Fruit fly (Drosophila melanogaster) whole organism, pupa: ENCODE data around the gene CG7332.

ENCODE experiments used
- CG10348 ChIP-seq: fragments of 200-800 bp; sonication (Bioruptor generic); IDR thresholded peaks from 2 replicates; pipeline ENCODE4 v1.3.6; 2022; ENCODE audit warnings: missing biosample characterization, missing genetic modification characterization
- CG12605 ChIP-seq: fragments of 200-800 bp; sonication (Bioruptor generic); IDR thresholded peaks from 2 replicates; pipeline ENCODE4 v1.3.6; 2022; ENCODE audit warnings: missing biosample characterization, missing genetic modification characterization
- CG13204 ChIP-seq: fragments of 200-800 bp; sonication (Bioruptor generic); optimal IDR thresholded peaks from 2 replicates; lab custom pipeline; 2018; ENCODE audit warnings: missing biosample characterization, mild to moderate bottlenecking, missing genetic modification characterization, moderate library complexity
- CG14655 ChIP-seq: fragments of 200-800 bp; sonication (Bioruptor generic); optimal IDR thresholded peaks from 3 replicates; lab custom pipeline; 2017; ENCODE audit warnings: mild to moderate bottlenecking, missing biosample characterization, missing genetic modification reagents, missing genetic modification characterization
- CG15710 ChIP-seq: fragments of 200-800 bp; sonication (Bioruptor generic); optimal IDR thresholded peaks from 2 replicates; lab custom pipeline; 2018; ENCODE audit warnings: missing biosample characterization, mild to moderate bottlenecking, missing genetic modification characterization, moderate library complexity
- CG17806 ChIP-seq: fragments of 200-800 bp; sonication (Bioruptor generic); optimal IDR thresholded peaks from 2 replicates; lab custom pipeline; 2018; ENCODE audit warnings: missing biosample characterization, mild to moderate bottlenecking, missing genetic modification characterization, moderate library complexity
- CG32121 ChIP-seq: fragments of 200-800 bp; sonication (Bioruptor generic); IDR thresholded peaks from 2 replicates; pipeline ENCODE4 v1.3.6; 2022; ENCODE audit warnings: missing biosample characterization, missing genetic modification characterization
- CG34367 ChIP-seq: fragments of 200-800 bp; sonication (Bioruptor generic); optimal IDR thresholded peaks from 2 replicates; lab custom pipeline; 2018; ENCODE audit warnings: missing biosample characterization, mild to moderate bottlenecking, missing genetic modification characterization
- CG4496 ChIP-seq: fragments of 200-800 bp; sonication (Bioruptor generic); IDR thresholded peaks from 3 replicates; pipeline ENCODE4 v1.3.6; 2022; ENCODE audit warnings: missing biosample characterization, missing genetic modification characterization
- CG8159 ChIP-seq: fragments of 200-800 bp; sonication (Bioruptor generic); optimal IDR thresholded peaks from 3 replicates; lab custom pipeline; 2018; ENCODE audit warnings: missing biosample characterization, mild to moderate bottlenecking, missing genetic modification characterization, moderate library complexity
- CG8301 ChIP-seq: fragments of 200-800 bp; sonication (Bioruptor generic); optimal IDR thresholded peaks from 2 replicates; lab custom pipeline; 2018; ENCODE audit warnings: missing biosample characterization, mild to moderate bottlenecking, missing genetic modification characterization
- CG9948 ChIP-seq: fragments of 200-800 bp; sonication (Bioruptor generic); optimal IDR thresholded peaks from 2 replicates; lab custom pipeline; 2018; ENCODE audit warnings: missing biosample characterization, mild to moderate bottlenecking, missing genetic modification characterization, moderate library complexity
- D1 ChIP-seq: fragments of 200-800 bp; sonication (Bioruptor generic); optimal IDR thresholded peaks from 2 replicates; lab custom pipeline; 2018; ENCODE audit warnings: missing biosample characterization, mild to moderate bottlenecking, missing genetic modification characterization, moderate library complexity
- EcR ChIP-seq: fragments of 200-800 bp; sonication (Bioruptor generic); optimal IDR thresholded peaks from 3 replicates; lab custom pipeline; 2019; ENCODE audit warnings: missing biosample characterization, missing genetic modification characterization, mild to moderate bottlenecking, moderate library complexity, missing genetic modification reagents
- Ets98B ChIP-seq: fragments of 200-800 bp; sonication (Bioruptor generic); IDR thresholded peaks from 2 replicates; pipeline ENCODE4 v1.3.6; 2022; ENCODE audit warnings: missing biosample characterization, missing genetic modification characterization
- Pif1A ChIP-seq: fragments of 200-800 bp; sonication (Bioruptor generic); optimal IDR thresholded peaks from 3 replicates; lab custom pipeline; 2016; ENCODE audit warnings: missing biosample characterization, missing genetic modification characterization
- Pif1B ChIP-seq: fragments of 200-800 bp; sonication (Bioruptor generic); optimal IDR thresholded peaks from 3 replicates; lab custom pipeline; 2016; ENCODE audit warnings: missing biosample characterization, missing genetic modification characterization
- Snoo ChIP-seq: fragments of 200-800 bp; sonication (Bioruptor generic); optimal IDR thresholded peaks from 3 replicates; lab custom pipeline; 2017; ENCODE audit warnings: missing biosample characterization, mild to moderate bottlenecking, missing genetic modification characterization, inconsistent platforms
- fd96Ca ChIP-seq: fragments of 200-800 bp; sonication (Bioruptor generic); IDR thresholded peaks from 3 replicates; pipeline ENCODE4 v1.3.6; 2022; ENCODE audit warnings: missing biosample characterization, missing genetic modification characterization
- gl ChIP-seq: fragments of 200-800 bp; sonication (Bioruptor generic); optimal IDR thresholded peaks from 2 replicates; lab custom pipeline; 2018; ENCODE audit warnings: missing biosample characterization, mild to moderate bottlenecking, missing genetic modification characterization
- rn ChIP-seq: fragments of 200-800 bp; sonication (Bioruptor generic); IDR thresholded peaks from 2 replicates; pipeline ENCODE4 v1.3.6; 2022; ENCODE audit warnings: missing biosample characterization, missing genetic modification characterization

The CG7332 gene

DNA sequence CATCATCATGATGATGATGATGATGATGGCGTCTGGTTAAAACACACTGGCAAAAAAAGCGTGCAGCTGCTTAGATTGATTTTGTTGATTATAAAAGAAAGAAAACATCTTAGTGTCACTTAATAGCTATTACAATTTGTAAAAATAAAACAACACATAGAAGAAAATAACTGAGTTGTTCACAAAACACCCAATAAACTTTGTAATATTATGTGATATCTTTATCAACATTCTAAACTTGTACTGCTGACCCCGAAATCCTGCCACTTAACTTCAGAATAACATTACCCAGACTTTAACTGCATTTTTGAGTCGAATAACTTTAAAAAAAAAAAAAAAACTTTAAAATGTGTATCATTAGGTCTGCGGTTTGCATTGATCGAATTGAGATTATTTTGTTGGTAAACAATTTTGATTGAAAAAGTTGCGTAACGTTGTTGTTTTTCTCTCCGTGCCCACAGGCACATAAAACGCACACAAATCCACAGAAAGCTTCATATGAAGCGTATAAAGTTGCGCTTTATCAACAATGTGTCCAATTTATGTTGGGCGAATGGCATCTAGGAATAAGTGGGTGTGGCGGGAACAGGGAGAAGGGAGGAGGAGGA, 35.2 kb downstream of the CG7332 start:
- no peak for TF ChIP-seq CG32121 (GFP tag; lab: Robert Waterston, UW)
- TF ChIP-seq Pif1B (GFP tag; lab: Kevin White, UChicago): peak; percentile 1
- peak; percentile 49 for TF ChIP-seq CG14655 (GFP tag; lab: Kevin White, UChicago)
- peak; percentile 29 for TF ChIP-seq Pif1A (GFP tag; lab: Kevin White, UChicago)
- peak; percentile 12 for TF ChIP-seq CG17806 (tag; lab: Kevin White, UChicago)
- TF ChIP-seq Snoo (tag; lab: Kevin White, UChicago): no peak
- TF ChIP-seq Ets98B (GFP tag; lab: Robert Waterston, UW): no peak
- no peak for TF ChIP-seq gl (tag; lab: Kevin White, UChicago)
- TF ChIP-seq CG8301 (tag; lab: Kevin White, UChicago): peak; percentile 0
- no peak for TF ChIP-seq CG4496 (GFP tag; lab: Robert Waterston, UW)
- no peak for TF ChIP-seq CG10348 (GFP tag; lab: Robert Waterston, UW)
- peak; percentile 24 for TF ChIP-seq CG9948
- no peak for TF ChIP-seq rn (GFP tag; lab: Robert Waterston, UW)
- TF ChIP-seq CG34367 (tag; lab: Kevin White, UChicago): no peak
- TF ChIP-seq CG13204 (GFP tag; lab: Kevin White, UChicago): no peak
- no peak for TF ChIP-seq CG12605
- TF ChIP-seq D1: no peak
- TF ChIP-seq CG8159 (tag; lab: Kevin White, UChicago): peak; percentile 40
- no peak for TF ChIP-seq fd96Ca (GFP tag; lab: Robert Waterston, UW)
- TF ChIP-seq CG15710 (tag; lab: Kevin White, UChicago): no peak
- no peak for TF ChIP-seq EcR (GFP tag; lab: Kevin White, UChicago)

DNA sequence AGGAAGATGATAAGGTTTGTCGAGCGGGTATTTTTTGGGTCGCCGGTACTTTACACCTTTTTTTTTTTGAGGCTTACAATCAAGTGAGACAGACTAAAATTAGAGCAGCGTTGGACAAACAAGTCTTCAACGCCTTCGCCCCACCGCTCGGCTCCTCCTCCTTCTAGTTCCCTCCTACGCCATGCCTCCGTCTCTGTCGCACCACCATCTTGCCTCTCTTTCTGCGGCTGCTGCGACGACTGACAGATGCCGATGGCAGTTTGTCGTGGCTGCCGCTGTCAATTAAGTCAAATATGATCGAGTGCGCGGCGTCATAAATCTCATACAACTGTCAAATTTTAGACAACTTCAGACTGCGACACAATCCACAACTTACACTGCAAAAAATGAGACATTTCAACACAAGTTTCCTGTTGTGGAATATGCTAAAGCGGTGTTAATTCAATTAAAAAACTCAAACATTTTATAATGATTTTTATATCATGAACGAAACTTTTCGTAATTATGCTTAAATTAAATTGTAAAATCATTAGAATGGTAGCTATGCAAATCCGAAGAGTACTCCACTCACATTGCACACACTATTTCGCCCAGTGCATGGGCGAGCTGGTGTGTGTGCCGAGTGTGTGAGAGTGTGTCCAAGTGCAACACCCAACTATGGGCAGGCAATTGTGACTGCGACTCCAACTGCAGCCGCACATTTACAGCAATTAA, 36.5 kb downstream of the CG7332 start:
- peak; percentile 62; the same call in 2 of the 3 replicates for TF ChIP-seq CG4496 (GFP tag; lab: Robert Waterston, UW)
- no peak for TF ChIP-seq Snoo (tag; lab: Kevin White, UChicago)
- TF ChIP-seq rn (GFP tag; lab: Robert Waterston, UW): 0 out of 2 replicates have a peak, but pooled peaks have one; percentile 19
- TF ChIP-seq CG9948: peak; percentile 48
- TF ChIP-seq CG10348 (GFP tag; lab: Robert Waterston, UW): no peak
- TF ChIP-seq Pif1B (GFP tag; lab: Kevin White, UChicago): peak; percentile 1
- peak; percentile 40 for TF ChIP-seq CG17806 (tag; lab: Kevin White, UChicago)
- no peak for TF ChIP-seq CG13204 (GFP tag; lab: Kevin White, UChicago)
- TF ChIP-seq CG32121 (GFP tag; lab: Robert Waterston, UW): peak; percentile 74
- peak; percentile 69; the same call in 2 of the 3 replicates for TF ChIP-seq fd96Ca (GFP tag; lab: Robert Waterston, UW)
- TF ChIP-seq CG14655 (GFP tag; lab: Kevin White, UChicago): peak; percentile 52
- peak; percentile 32 for TF ChIP-seq CG34367 (tag; lab: Kevin White, UChicago)
- TF ChIP-seq CG8159 (tag; lab: Kevin White, UChicago): peak; percentile 51
- peak; percentile 45 for TF ChIP-seq CG15710 (tag; lab: Kevin White, UChicago)
- TF ChIP-seq CG12605: peak; percentile 53; the same call in 1 of the 2 replicates
- TF ChIP-seq Pif1A (GFP tag; lab: Kevin White, UChicago): peak; percentile 35
- TF ChIP-seq gl (tag; lab: Kevin White, UChicago): no peak
- TF ChIP-seq CG8301 (tag; lab: Kevin White, UChicago): peak; percentile 34
- TF ChIP-seq Ets98B (GFP tag; lab: Robert Waterston, UW): peak; percentile 51

DNA sequence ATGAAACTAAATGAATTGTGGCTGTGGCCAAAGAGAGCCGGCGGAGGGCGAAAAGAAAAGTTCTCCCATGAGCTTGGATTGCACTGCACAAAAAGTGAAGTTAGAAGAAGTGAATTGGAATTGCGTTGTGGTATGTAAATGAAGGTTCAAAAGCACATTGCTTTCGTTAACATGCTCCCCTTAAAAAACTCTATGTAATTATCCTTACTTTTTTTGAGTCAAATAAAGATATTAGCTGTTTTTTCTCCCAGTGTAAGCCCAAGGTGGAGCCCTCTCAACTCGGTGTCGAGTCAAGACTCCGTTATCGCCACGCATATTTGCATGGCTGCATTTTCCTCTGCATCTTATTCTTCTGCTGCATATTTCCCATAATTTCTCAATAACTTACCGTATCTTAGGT, 39.2 kb downstream of the CG7332 start:
- peak; percentile 88 for TF ChIP-seq CG4496 (GFP tag; lab: Robert Waterston, UW)
- TF ChIP-seq CG8159 (tag; lab: Kevin White, UChicago): peak; percentile 79
- peak; percentile 34; the same call in 1 of the 2 replicates for TF ChIP-seq CG32121 (GFP tag; lab: Robert Waterston, UW)
- TF ChIP-seq CG12605: peak; percentile 52
- TF ChIP-seq EcR (GFP tag; lab: Kevin White, UChicago): no peak
- peak; percentile 47 for TF ChIP-seq CG13204 (GFP tag; lab: Kevin White, UChicago)
- peak; percentile 49 for TF ChIP-seq gl (tag; lab: Kevin White, UChicago)
- peak; percentile 74 for TF ChIP-seq Pif1A (GFP tag; lab: Kevin White, UChicago)
- peak; percentile 80 for TF ChIP-seq CG34367 (tag; lab: Kevin White, UChicago)
- TF ChIP-seq Snoo (tag; lab: Kevin White, UChicago): peak; percentile 31
- TF ChIP-seq CG14655 (GFP tag; lab: Kevin White, UChicago): peak; percentile 77
- TF ChIP-seq CG10348 (GFP tag; lab: Robert Waterston, UW): no peak
- no peak for TF ChIP-seq D1
- peak; percentile 78 for TF ChIP-seq CG9948
- TF ChIP-seq CG15710 (tag; lab: Kevin White, UChicago): peak; percentile 77
- TF ChIP-seq Pif1B (GFP tag; lab: Kevin White, UChicago): peak; percentile 58
- peak; percentile 52 for TF ChIP-seq Ets98B (GFP tag; lab: Robert Waterston, UW)
- TF ChIP-seq fd96Ca (GFP tag; lab: Robert Waterston, UW): peak; percentile 84
- TF ChIP-seq CG17806 (tag; lab: Kevin White, UChicago): peak; percentile 77
- TF ChIP-seq CG8301 (tag; lab: Kevin White, UChicago): peak; percentile 70
- peak; percentile 49; the same call in 1 of the 2 replicates for TF ChIP-seq rn (GFP tag; lab: Robert Waterston, UW)

DNA sequence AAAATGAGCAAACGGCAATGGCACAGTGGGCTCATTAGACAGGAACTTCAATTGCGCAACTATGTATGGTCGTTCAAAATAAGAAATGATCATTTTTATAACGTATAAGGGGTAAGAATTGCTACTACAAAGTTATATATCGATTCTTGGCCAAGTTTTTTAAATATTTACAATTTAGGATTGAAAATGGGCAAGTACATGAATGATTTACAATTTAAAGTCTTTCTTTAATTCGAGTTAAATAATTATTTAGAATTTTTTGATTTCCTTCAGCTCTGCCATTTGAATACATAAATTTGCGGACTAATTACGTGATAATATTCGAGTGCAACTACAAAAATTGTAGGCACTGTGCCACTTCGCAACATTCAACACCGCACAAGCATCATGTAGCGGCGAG, 40.4 kb downstream of the CG7332 start:
- TF ChIP-seq CG8159 (tag; lab: Kevin White, UChicago): peak; percentile 80
- peak; percentile 52 for TF ChIP-seq Snoo (tag; lab: Kevin White, UChicago)
- TF ChIP-seq CG10348 (GFP tag; lab: Robert Waterston, UW): no peak
- TF ChIP-seq CG4496 (GFP tag; lab: Robert Waterston, UW): peak; percentile 32; the same call in 1 of the 3 replicates
- no peak for TF ChIP-seq CG12605
- TF ChIP-seq CG17806 (tag; lab: Kevin White, UChicago): peak; percentile 63
- TF ChIP-seq rn (GFP tag; lab: Robert Waterston, UW): no peak
- peak; percentile 64 for TF ChIP-seq CG34367 (tag; lab: Kevin White, UChicago)
- TF ChIP-seq CG14655 (GFP tag; lab: Kevin White, UChicago): peak; percentile 84
- TF ChIP-seq Pif1A (GFP tag; lab: Kevin White, UChicago): peak; percentile 56
- no peak for TF ChIP-seq fd96Ca (GFP tag; lab: Robert Waterston, UW)
- no peak for TF ChIP-seq Ets98B (GFP tag; lab: Robert Waterston, UW)
- peak; percentile 76 for TF ChIP-seq CG15710 (tag; lab: Kevin White, UChicago)
- TF ChIP-seq Pif1B (GFP tag; lab: Kevin White, UChicago): peak; percentile 42
- peak; percentile 79 for TF ChIP-seq CG9948
- TF ChIP-seq EcR (GFP tag; lab: Kevin White, UChicago): no peak
- TF ChIP-seq CG32121 (GFP tag; lab: Robert Waterston, UW): peak; percentile 10; the same call in 1 of the 2 replicates
- TF ChIP-seq gl (tag; lab: Kevin White, UChicago): no peak
- peak; percentile 74 for TF ChIP-seq CG8301 (tag; lab: Kevin White, UChicago)
- TF ChIP-seq D1: peak; percentile 63
- TF ChIP-seq CG13204 (GFP tag; lab: Kevin White, UChicago): no peak
